Worm (Caenorhabditis elegans) whole organism, L2 larva: ENCODE data around the gene gcy-14.

Source experiments
- C34F6.9 ChIP-seq: fragments of 150-350 bp; optimal IDR thresholded peaks from 2 replicates; lab custom pipeline; 2014; ENCODE audit warnings: missing biosample characterization, missing genetic modification characterization
- R02D3.7 ChIP-seq: fragments of 150-350 bp; optimal IDR thresholded peaks from 2 replicates; lab custom pipeline; 2014; ENCODE audit warnings: missing biosample characterization, missing genetic modification characterization
- egl-27 ChIP-seq: sonication (generic microtip); optimal IDR thresholded peaks from 3 replicates; lab custom pipeline; 2017; ENCODE audit warnings: missing biosample characterization, missing genetic modification reagents, missing genetic modification characterization
- lsy-2 ChIP-seq, 2 experiments: fragments of 150-350 bp in 1 of 2; sonication (generic microtip) in 1 of 2; optimal IDR thresholded peaks; 2 replicates each; lab custom pipeline; 2014 to 2017; ENCODE audit warnings: missing biosample characterization in 2 of 2, missing genetic modification characterization in 2 of 2
- mbf-1 ChIP-seq: sonication (generic microtip); optimal IDR thresholded peaks from 2 replicates; lab custom pipeline; 2017; ENCODE audit warnings: missing biosample characterization, missing genetic modification characterization
- nhr-10 ChIP-seq: sonication (generic microtip); optimal IDR thresholded peaks from 2 replicates; lab custom pipeline; 2017; ENCODE audit warnings: missing biosample characterization, missing genetic modification characterization
- nhr-11 ChIP-seq: fragments of 150-350 bp; optimal IDR thresholded peaks from 2 replicates; lab custom pipeline; 2014; ENCODE audit warnings: missing biosample characterization, missing genetic modification characterization
- nhr-77 ChIP-seq: fragments of 150-350 bp; optimal IDR thresholded peaks from 2 replicates; lab custom pipeline; 2014; ENCODE audit warnings: missing biosample characterization, missing genetic modification characterization
- sma-3 ChIP-seq: sonication (generic microtip); optimal IDR thresholded peaks from 2 replicates; lab custom pipeline; 2016; ENCODE audit warnings: missing genetic modification reagents, missing genetic modification characterization, missing compliant biosample characterization
- unc-39 ChIP-seq: fragments of 150-350 bp; optimal IDR thresholded peaks from 2 replicates; lab custom pipeline; 2014; ENCODE audit warnings: missing biosample characterization, missing genetic modification characterization
- zag-1 ChIP-seq: fragments of 150-350 bp; optimal IDR thresholded peaks from 2 replicates; lab custom pipeline; 2014; ENCODE audit warnings: missing biosample characterization, missing genetic modification characterization
- ztf-11 ChIP-seq: sonication (generic microtip); optimal IDR thresholded peaks from 2 replicates; lab custom pipeline; 2017; ENCODE audit warnings: missing biosample characterization, missing genetic modification characterization
- ztf-4 ChIP-seq: fragments of 150-350 bp; optimal IDR thresholded peaks from 2 replicates; lab custom pipeline; 2014; ENCODE audit warnings: missing biosample characterization, missing genetic modification characterization

ce11 chrV:14897731-14898130, 29.6 kb upstream of the gcy-14 start, which contains the start of gene H12D21.6:
- TF ChIP-seq nhr-11 (tag; lab: Kevin White, UChicago): no peak
- no peak for TF ChIP-seq unc-39 (tag; lab: Kevin White, UChicago)
- no peak for TF ChIP-seq ztf-11 (tag; lab: Kevin White, UChicago)
- no peak for TF ChIP-seq lsy-2 (tag; optimal IDR thresholded peaks at IDR 0.05; lab: Kevin White, UChicago)
- TF ChIP-seq nhr-77: no peak
- no peak for TF ChIP-seq ztf-4 (tag; lab: Kevin White, UChicago)
- no peak for TF ChIP-seq R02D3.7 (tag; lab: Kevin White, UChicago)
- no peak for TF ChIP-seq egl-27 (tag; lab: Kevin White, UChicago)
- no peak for TF ChIP-seq mbf-1 (tag; lab: Kevin White, UChicago)
- no peak for TF ChIP-seq C34F6.9
- no peak for TF ChIP-seq zag-1
- TF ChIP-seq nhr-10 (tag; lab: Kevin White, UChicago): no peak
- no peak for TF ChIP-seq sma-3
